Worm (Caenorhabditis elegans) whole organism, L1 larva: Measurements from ENCODE around the gene C16C10.8.

Experiments
- C04F5.9 ChIP-seq: sonication (generic microtip); optimal IDR thresholded peaks from 2 replicates; lab custom pipeline; 2016; ENCODE audit warnings: missing genetic modification characterization, missing compliant biosample characterization
- F16B12.6 ChIP-seq: fragments of 150-350 bp; optimal IDR thresholded peaks from 2 replicates; lab custom pipeline; 2014; ENCODE audit warnings: missing biosample characterization, missing genetic modification characterization
- aha-1 ChIP-seq: fragments of 150-350 bp; optimal IDR thresholded peaks from 2 replicates; lab custom pipeline; 2014; ENCODE audit warnings: missing biosample characterization, missing genetic modification characterization
- ceh-63 ChIP-seq: fragments of 200-800 bp; sonication (Bioruptor generic); optimal IDR thresholded peaks from 2 replicates; lab custom pipeline; 2018; ENCODE audit warnings: mild to moderate bottlenecking, missing genetic modification characterization, missing compliant biosample characterization
- ceh-82 ChIP-seq, 3 experiments: fragments of 150-350 bp in 1 of 3; sonication (generic microtip) in 2 of 3; optimal IDR thresholded peaks; 2 replicates each; lab custom pipeline; 2014 to 2017; ENCODE audit warnings: missing biosample characterization in 3 of 3, missing genetic modification characterization in 3 of 3
- ceh-88 ChIP-seq: fragments of 200-800 bp; sonication (Bioruptor generic); IDR thresholded peaks from 2 replicates; pipeline ENCODE4 v1.3.6; 2022; ENCODE audit warnings: missing genetic modification characterization, missing compliant biosample characterization
- ceh-90 ChIP-seq: sonication (generic microtip); optimal IDR thresholded peaks from 2 replicates; lab custom pipeline; 2016; ENCODE audit warnings: missing genetic modification characterization, missing compliant biosample characterization
- dpl-1 ChIP-seq, 3 experiments: fragments of 150-350 bp in 2 of 3; sonication (generic microtip) in 1 of 3; optimal IDR thresholded peaks; 2 replicates each; lab custom pipeline; 2014 to 2017; ENCODE audit warnings: missing biosample characterization in 3 of 3, missing genetic modification characterization in 3 of 3, missing genetic modification reagents in 3 of 3
- efl-1 ChIP-seq, 4 experiments: fragments of 150-350 bp; optimal IDR thresholded peaks in 3 of 4; peaks in 1 of 4; 1 replicate in 1 of 4; 2 replicates in 3 of 4; lab custom pipeline; 2014; ENCODE audit warnings: missing biosample characterization in 2 of 4, missing genetic modification characterization in 2 of 4, missing genetic modification reagents in 2 of 4
- efl-3 ChIP-seq: fragments of 200-800 bp; sonication (Bioruptor generic); optimal IDR thresholded peaks from 2 replicates; lab custom pipeline; 2018; ENCODE audit warnings: mild to moderate bottlenecking, missing genetic modification characterization, missing compliant biosample characterization
- egl-13 ChIP-seq: sonication (generic microtip); optimal IDR thresholded peaks from 2 replicates; lab custom pipeline; 2016; ENCODE audit warnings: missing genotype, missing genetic modification reagents, missing genetic modification characterization, missing compliant biosample characterization
- elt-2 ChIP-seq: sonication (generic microtip); optimal IDR thresholded peaks from 2 replicates; lab custom pipeline; 2016; ENCODE audit warnings: missing genetic modification characterization, mild to moderate bottlenecking, inconsistent platforms, missing compliant biosample characterization, missing genetic modification reagents
- fkh-10 ChIP-seq: sonication (generic microtip); optimal IDR thresholded peaks from 2 replicates; lab custom pipeline; 2017; ENCODE audit warnings: missing biosample characterization, missing genetic modification reagents, missing genetic modification characterization
- fkh-8 ChIP-seq: sonication (generic microtip); optimal IDR thresholded peaks from 2 replicates; lab custom pipeline; 2016; ENCODE audit warnings: mild to moderate bottlenecking, missing genetic modification characterization, missing compliant biosample characterization
- hlh-4 ChIP-seq: sonication (generic microtip); optimal IDR thresholded peaks from 2 replicates; lab custom pipeline; 2016; ENCODE audit warnings: mild to moderate bottlenecking, missing genetic modification characterization, missing compliant biosample characterization
- hpl-2 ChIP-seq: fragments of 150-350 bp; optimal IDR thresholded peaks from 2 replicates; lab custom pipeline; 2014; ENCODE audit warnings: missing biosample characterization, missing genetic modification reagents, missing genetic modification characterization
- isw-1 ChIP-seq: fragments of 200-800 bp; sonication (Bioruptor generic); IDR thresholded peaks from 2 replicates; pipeline ENCODE4 v1.3.6; 2022; ENCODE audit warnings: missing genetic modification characterization, missing compliant biosample characterization
- jun-1 ChIP-seq: fragments of 150-350 bp; optimal IDR thresholded peaks from 2 replicates; lab custom pipeline; 2014; ENCODE audit warnings: missing biosample characterization, missing genetic modification reagents, missing genetic modification characterization
- lin-13 ChIP-seq: fragments of 150-350 bp; optimal IDR thresholded peaks from 2 replicates; lab custom pipeline; 2014; ENCODE audit warnings: missing biosample characterization, missing genetic modification reagents, missing genetic modification characterization
- lin-39 ChIP-seq: fragments of 150-350 bp; optimal IDR thresholded peaks from 2 replicates; lab custom pipeline; 2014; ENCODE audit warnings: missing biosample characterization, missing genetic modification reagents, missing genetic modification characterization
- lir-3 ChIP-seq: sonication (generic microtip); optimal IDR thresholded peaks from 2 replicates; lab custom pipeline; 2016; ENCODE audit warnings: mild to moderate bottlenecking, missing genetic modification characterization, moderate library complexity, missing compliant biosample characterization; ENCODE audit not compliant: poor library complexity
- lsy-2 ChIP-seq, 2 experiments: fragments of 150-350 bp; optimal IDR thresholded peaks; 2 replicates each; lab custom pipeline; 2014; ENCODE audit warnings: missing biosample characterization in 2 of 2, missing genetic modification characterization in 2 of 2
- mef-2 ChIP-seq: fragments of 150-350 bp; optimal IDR thresholded peaks from 2 replicates; lab custom pipeline; 2014; ENCODE audit warnings: missing biosample characterization, missing genetic modification characterization
- nhr-11 ChIP-seq: fragments of 150-350 bp; optimal IDR thresholded peaks from 2 replicates; lab custom pipeline; 2014; ENCODE audit warnings: missing biosample characterization, missing genetic modification characterization
- nhr-47 ChIP-seq: sonication (generic microtip); optimal IDR thresholded peaks from 2 replicates; lab custom pipeline; 2016; ENCODE audit warnings: mild to moderate bottlenecking, missing genetic modification characterization, moderate library complexity, missing compliant biosample characterization
- nhr-71 ChIP-seq: sonication (generic microtip); optimal IDR thresholded peaks from 2 replicates; lab custom pipeline; 2016; ENCODE audit warnings: mild to moderate bottlenecking, missing genetic modification characterization, moderate library complexity, missing compliant biosample characterization
- nhr-76 ChIP-seq: sonication (generic microtip); optimal IDR thresholded peaks from 2 replicates; lab custom pipeline; 2017; ENCODE audit warnings: missing biosample characterization, missing genetic modification characterization
- nhr-84 ChIP-seq: sonication (generic microtip); optimal IDR thresholded peaks from 2 replicates; lab custom pipeline; 2017; ENCODE audit warnings: missing biosample characterization, missing genetic modification characterization
- nhr-90 ChIP-seq: sonication (generic microtip); optimal IDR thresholded peaks from 2 replicates; lab custom pipeline; 2016; ENCODE audit warnings: mild to moderate bottlenecking, missing genetic modification characterization, missing compliant biosample characterization; ENCODE audit not compliant: poor library complexity
- pag-3 ChIP-seq: sonication (generic microtip); optimal IDR thresholded peaks from 2 replicates; lab custom pipeline; 2017; ENCODE audit warnings: missing genetic modification characterization, mild to moderate bottlenecking, missing compliant biosample characterization, antibody characterized with exemption, borderline replicate concordance; ENCODE audit not compliant: insufficient read depth
- pax-3 ChIP-seq: fragments of 200-800 bp; sonication (Bioruptor generic); optimal IDR thresholded peaks from 2 replicates; lab custom pipeline; 2018; ENCODE audit warnings: mild to moderate bottlenecking, missing genetic modification characterization, moderate library complexity, missing compliant biosample characterization
- pqm-1 ChIP-seq: sonication (generic microtip); optimal IDR thresholded peaks from 3 replicates; lab custom pipeline; 2017; ENCODE audit warnings: missing biosample characterization, missing genetic modification characterization
- skn-1 ChIP-seq: fragments of 150-350 bp; optimal IDR thresholded peaks from 2 replicates; lab custom pipeline; 2014; ENCODE audit warnings: missing biosample characterization, missing genetic modification characterization
- snpc-4 ChIP-seq: fragments of 150-350 bp; optimal IDR thresholded peaks from 2 replicates; lab custom pipeline; 2014; ENCODE audit warnings: missing biosample characterization, missing genetic modification characterization
- snu-23 ChIP-seq: sonication (generic microtip); optimal IDR thresholded peaks from 2 replicates; lab custom pipeline; 2016; ENCODE audit warnings: missing genetic modification characterization, missing compliant biosample characterization
- sox-4 ChIP-seq: sonication (generic microtip); optimal IDR thresholded peaks from 2 replicates; lab custom pipeline; 2016; ENCODE audit warnings: missing genetic modification characterization, missing compliant biosample characterization
- sup-37 ChIP-seq: fragments of 200-800 bp; sonication (Bioruptor generic); optimal IDR thresholded peaks from 2 replicates; lab custom pipeline; 2018; ENCODE audit warnings: mild to moderate bottlenecking, missing genetic modification characterization, missing compliant biosample characterization
- swsn-7 ChIP-seq: sonication (generic microtip); optimal IDR thresholded peaks from 2 replicates; lab custom pipeline; 2016; ENCODE audit warnings: missing genetic modification characterization, missing compliant biosample characterization
- tbx-2 ChIP-seq: sonication (generic microtip); optimal IDR thresholded peaks from 2 replicates; lab custom pipeline; 2016; ENCODE audit warnings: missing genetic modification characterization, missing compliant biosample characterization
- unc-30 ChIP-seq: sonication (generic microtip); optimal IDR thresholded peaks from 2 replicates; lab custom pipeline; 2017; ENCODE audit warnings: missing biosample characterization, missing genetic modification characterization
- unc-62 ChIP-seq: fragments of 150-350 bp; optimal IDR thresholded peaks from 2 replicates; lab custom pipeline; 2014; ENCODE audit warnings: missing biosample characterization, missing genetic modification reagents, missing genetic modification characterization
- zag-1 ChIP-seq: fragments of 150-350 bp; optimal IDR thresholded peaks from 2 replicates; lab custom pipeline; 2014; ENCODE audit warnings: missing biosample characterization, missing genetic modification characterization
- ztf-11 ChIP-seq, 2 experiments: sonication (generic microtip); optimal IDR thresholded peaks; 2 replicates each; lab custom pipeline; 2016 to 2017; ENCODE audit warnings: missing genetic modification characterization in 2 of 2, missing biosample characterization in 1 of 2, missing compliant biosample characterization in 1 of 2

Gene C16C10.8

DNA sequence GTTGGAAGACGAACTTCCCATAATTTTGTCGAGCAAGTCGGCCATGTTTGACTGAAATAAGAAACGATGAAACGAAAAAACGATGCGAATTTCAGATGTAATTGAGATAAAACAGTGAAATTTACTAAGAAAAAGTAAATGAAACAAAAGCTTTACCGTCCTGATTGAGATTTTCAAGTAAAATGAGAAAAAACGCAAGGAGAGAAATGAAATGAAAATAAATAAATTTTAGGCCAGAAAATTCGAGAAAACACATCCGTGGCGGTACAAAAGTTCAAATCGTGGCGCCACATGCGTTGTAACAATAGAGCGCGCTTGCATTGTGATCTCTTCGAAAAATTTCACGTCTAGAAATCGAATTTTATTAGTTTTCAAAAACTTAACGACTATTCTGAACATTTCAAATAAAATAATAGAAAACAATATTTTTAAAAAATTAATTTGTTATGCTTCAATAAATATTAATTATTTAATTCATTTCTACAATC, 12.2 kb upstream of the C16C10.8 start, which contains the start of the genes hrde-1 and C16C10.13:
TSS of gene hrde-1 (minus strand) at position 51 of the 488 bp plus-strand sequence.
TSS of gene C16C10.13 (plus strand) at position 332 of the 488 bp plus-strand sequence.
- no peak for TF ChIP-seq lin-13 (GFP tag; lab: Kevin White, UChicago)
- TF ChIP-seq efl-1 (optimal IDR thresholded peaks at IDR 0.05; lab: Kevin White, UChicago): peak in 1 of 2 experiments; percentile 58
- TF ChIP-seq efl-1 (GFP tag; optimal IDR thresholded peaks at IDR 0.05 in 1 of 2; lab: Kevin White, UChicago): no peak
- TF ChIP-seq, all 84 proteins: peak for 1

ce11 chrIII:4175489-4175888, 11.5 kb upstream of the C16C10.8 start:
- no peak for TF ChIP-seq aha-1 (tag; lab: Kevin White, UChicago)
- TF ChIP-seq unc-62 (GFP tag; lab: Kevin White, UChicago): no peak

- no peak for TF ChIP-seq jun-1 (tag; lab: Kevin White, UChicago)
- no peak for TF ChIP-seq lin-13 (GFP tag; lab: Kevin White, UChicago)
- no peak for TF ChIP-seq nhr-11
- TF ChIP-seq isw-1 (GFP tag; lab: Robert Waterston, UW): no peak
- no peak for TF ChIP-seq lsy-2 (tag; optimal IDR thresholded peaks at IDR 0.05; lab: Kevin White, UChicago)
- TF ChIP-seq mef-2: no peak
- TF ChIP-seq pag-3 (tag; lab: Kevin White, UChicago): no peak
- no peak for TF ChIP-seq efl-1 (optimal IDR thresholded peaks at IDR 0.05; lab: Kevin White, UChicago)
- TF ChIP-seq efl-1 (GFP tag; optimal IDR thresholded peaks at IDR 0.05 in 1 of 2; lab: Kevin White, UChicago): no peak
- TF ChIP-seq ztf-11 (tag; optimal IDR thresholded peaks at IDR 0.05; lab: Kevin White, UChicago): no peak
- no peak for TF ChIP-seq unc-30 (tag; lab: Kevin White, UChicago)
- TF ChIP-seq fkh-8: no peak
- TF ChIP-seq snu-23 (GFP tag; lab: Kevin White, UChicago): no peak
- TF ChIP-seq hpl-2 (GFP tag; lab: Kevin White, UChicago): no peak
- TF ChIP-seq snpc-4 (tag; lab: Kevin White, UChicago): no peak
- TF ChIP-seq ceh-90 (tag; lab: Kevin White, UChicago): no peak
- no peak for TF ChIP-seq elt-2 (tag; lab: Kevin White, UChicago)
- TF ChIP-seq nhr-90: no peak
- no peak for TF ChIP-seq nhr-84
- no peak for TF ChIP-seq skn-1 (tag; lab: Kevin White, UChicago)
- TF ChIP-seq fkh-10: no peak
These were observed 8.2 kb upstream of the C16C10.8 start for ce11 chrIII:4172210-4172609.

ce11 chrIII:4170903-4171377, 7.0 kb upstream of the C16C10.8 start, which contains the start of the genes rnf-121 and C16C10.4:
Gene rnf-121 (minus strand): TSS chrIII:4170953.
Gene C16C10.4 (plus strand): TSS chrIII:4171336.
- TF ChIP-seq F16B12.6 (tag; lab: Kevin White, UChicago): peak; percentile 38
- peak; percentile 60 for TF ChIP-seq lin-39 (tag; lab: Kevin White, UChicago)
- no peak for TF ChIP-seq mef-2
- TF ChIP-seq lsy-2 (tag; optimal IDR thresholded peaks at IDR 0.05; lab: Kevin White, UChicago): peak; percentile 69 to 74
- peak; percentile 48 to 72 (median 70) for TF ChIP-seq dpl-1 (GFP tag; optimal IDR thresholded peaks at IDR 0.05; lab: Kevin White, UChicago)
- TF ChIP-seq ceh-82 (tag; optimal IDR thresholded peaks at IDR 0.05; lab: Kevin White, UChicago): peak; percentile 26 to 64 (median 34)
- no peak for TF ChIP-seq pag-3 (tag; lab: Kevin White, UChicago)
- TF ChIP-seq skn-1 (tag; lab: Kevin White, UChicago): peak; percentile 46
- TF ChIP-seq nhr-76 (tag; lab: Kevin White, UChicago): no peak
- no peak for TF ChIP-seq hlh-4 (tag; lab: Kevin White, UChicago)
- peak; percentile 28 for TF ChIP-seq elt-2 (tag; lab: Kevin White, UChicago)
- TF ChIP-seq unc-30 (tag; lab: Kevin White, UChicago): no peak
- peak; percentile 35; the same call in 1 of the 2 replicates for TF ChIP-seq isw-1 (GFP tag; lab: Robert Waterston, UW)
- no peak for TF ChIP-seq lir-3 (tag; lab: Kevin White, UChicago)
- TF ChIP-seq zag-1 (tag; lab: Kevin White, UChicago): no peak
- TF ChIP-seq swsn-7 (tag; lab: Kevin White, UChicago): peak; percentile 67
- TF ChIP-seq snu-23 (GFP tag; lab: Kevin White, UChicago): peak; percentile 75
- TF ChIP-seq egl-13: peak; percentile 47
- peak; percentile 76 for TF ChIP-seq nhr-71 (tag; lab: Kevin White, UChicago)
- TF ChIP-seq pqm-1 (tag; lab: Kevin White, UChicago): no peak
- peak; percentile 76 for TF ChIP-seq nhr-47 (tag; lab: Kevin White, UChicago)
- peak; percentile 21 for TF ChIP-seq C04F5.9 (tag; lab: Kevin White, UChicago)
- no peak for TF ChIP-seq sox-4
- TF ChIP-seq sup-37 (GFP tag; lab: Kevin White, UChicago): no peak
- no peak for TF ChIP-seq ceh-63 (GFP tag; lab: Kevin White, UChicago)
- TF ChIP-seq efl-3: peak; percentile 14
- TF ChIP-seq tbx-2 (tag; lab: Kevin White, UChicago): peak; percentile 67
- TF ChIP-seq nhr-11: no peak
- no peak for TF ChIP-seq ceh-88 (GFP tag; lab: Robert Waterston, UW)
- no peak for TF ChIP-seq pax-3 (tag; lab: Kevin White, UChicago)
- TF ChIP-seq fkh-10: no peak
